Worm (Caenorhabditis elegans) whole organism, midembryonic: Measurements from ENCODE around the gene ztf-13.
A peak's percentile ranks its signal among the peaks of the same experiment; 100 is the strongest.

Experiments
- T22C8.4 ChIP-seq: fragments of 200-800 bp; sonication (Bioruptor generic); IDR thresholded peaks from 2 replicates; pipeline ENCODE4 v1.3.6; 2022; ENCODE audit warnings: missing genetic modification characterization, missing compliant biosample characterization
- cog-1 ChIP-seq: sonication (generic microtip); optimal IDR thresholded peaks from 2 replicates; lab custom pipeline; 2016; ENCODE audit warnings: missing genetic modification characterization, missing compliant biosample characterization
- flt-1 ChIP-seq: fragments of 200-800 bp; sonication (Bioruptor generic); IDR thresholded peaks from 2 replicates; pipeline ENCODE4 v1.3.6; 2022; ENCODE audit warnings: missing genetic modification characterization, missing compliant biosample characterization
- klf-2 ChIP-seq: fragments of 200-800 bp; sonication (Bioruptor generic); conservative IDR thresholded peaks from 2 replicates; pipeline ENCODE4 v1.3.6; 2022; ENCODE audit warnings: missing genetic modification reagents, missing genetic modification characterization, missing compliant biosample characterization
- med-1 ChIP-seq: sonication (generic microtip); optimal IDR thresholded peaks from 2 replicates; lab custom pipeline; 2017; ENCODE audit warnings: missing genetic modification characterization, mild to moderate bottlenecking, missing compliant biosample characterization, antibody characterized with exemption, missing genetic modification reagents; ENCODE audit not compliant: insufficient read depth
- ref-1 ChIP-seq: fragments of 200-800 bp; sonication (Bioruptor generic); conservative IDR thresholded peaks from 2 replicates; pipeline ENCODE4 v1.3.6; 2022; ENCODE audit warnings: missing genetic modification reagents, missing genetic modification characterization, missing compliant biosample characterization
- tab-1 ChIP-seq: fragments of 200-800 bp; sonication (Bioruptor generic); IDR thresholded peaks from 2 replicates; pipeline ENCODE4 v1.3.6; 2022; ENCODE audit warnings: missing genetic modification characterization, missing compliant biosample characterization
- ztf-23 ChIP-seq: fragments of 200-800 bp; sonication (Bioruptor generic); IDR thresholded peaks from 2 replicates; pipeline ENCODE4 v1.3.6; 2022; ENCODE audit warnings: missing genetic modification reagents, missing genetic modification characterization, missing compliant biosample characterization
- ztf-29 ChIP-seq: fragments of 200-800 bp; sonication (Bioruptor generic); IDR thresholded peaks from 2 replicates; pipeline ENCODE4 v1.3.6; 2022; ENCODE audit warnings: missing genetic modification reagents, missing genetic modification characterization, missing compliant biosample characterization

The ztf-13 gene

ce11 chrX:3108603-3109002 lies 6.6 kb upstream of the ztf-13 start:
- TF ChIP-seq ztf-23 (GFP tag; lab: Robert Waterston, UW) (no peak), tab-1 (GFP tag; lab: Robert Waterston, UW) (no peak), klf-2 (no peak), ref-1 (GFP tag; lab: Robert Waterston, UW) (no peak), cog-1 (tag; lab: Kevin White, UChicago) (no peak)

ce11 chrX:3106137-3106536 lies 4.2 kb upstream of the ztf-13 start, which contains the start of gene K10B3.5:
K10B3.5 (minus strand) TSS chrX:3106479.
- TF ChIP-seq flt-1 (GFP tag; lab: Robert Waterston, UW) (0 out of 2 replicates have a peak, but pooled peaks have one; percentile 25), ref-1 (GFP tag; lab: Robert Waterston, UW) (no peak), cog-1 (tag; lab: Kevin White, UChicago) (no peak)

ce11 chrX:3102817-3103216 lies 842 bp upstream of the ztf-13 start:
- no peak for TF ChIP-seq med-1 (GFP tag; lab: Kevin White, UChicago)
- peak; percentile 77 for TF ChIP-seq T22C8.4
- peak; percentile 61; the same call in 1 of the 2 replicates for TF ChIP-seq flt-1 (GFP tag; lab: Robert Waterston, UW)
- TF ChIP-seq ref-1 (GFP tag; lab: Robert Waterston, UW), result no peak
- TF ChIP-seq ztf-29 (GFP tag; lab: Robert Waterston, UW), result no peak
- peak; percentile 40; the same call in 1 of the 2 replicates for TF ChIP-seq ztf-23 (GFP tag; lab: Robert Waterston, UW)

- no peak for TF ChIP-seq T22C8.4
- no peak for TF ChIP-seq ref-1 (GFP tag; lab: Robert Waterston, UW)
- TF ChIP-seq ztf-29 (GFP tag; lab: Robert Waterston, UW), result no peak
- TF ChIP-seq flt-1 (GFP tag; lab: Robert Waterston, UW), result no peak
- TF ChIP-seq tab-1 (GFP tag; lab: Robert Waterston, UW), result no peak
- TF ChIP-seq cog-1 (tag; lab: Kevin White, UChicago), result no peak
- no peak for TF ChIP-seq klf-2
- no peak for TF ChIP-seq med-1 (GFP tag; lab: Kevin White, UChicago)
- no peak for TF ChIP-seq ztf-23 (GFP tag; lab: Robert Waterston, UW)
These were observed 413 bp downstream of the ztf-13 start for ce11 chrX:3101562-3101961.

ce11 chrX:3099832-3100231 lies 2.1 kb downstream of the ztf-13 start, which contains the start of gene sec-3:
sec-3 (minus strand) TSS chrX:3099852.
- TF ChIP-seq tab-1 (GFP tag; lab: Robert Waterston, UW) (peak; percentile 65; the same call in 1 of the 2 replicates), flt-1 (GFP tag; lab: Robert Waterston, UW) (peak; percentile 85), T22C8.4 (no peak), klf-2 (peak; percentile 62; the same call in 1 of the 2 replicates), med-1 (GFP tag; lab: Kevin White, UChicago) (peak; percentile 61), cog-1 (tag; lab: Kevin White, UChicago) (peak; percentile 88), ztf-23 (GFP tag; lab: Robert Waterston, UW) (peak; percentile 78; the same call in 1 of the 2 replicates), ref-1 (GFP tag; lab: Robert Waterston, UW) (no peak), ztf-29 (GFP tag; lab: Robert Waterston, UW) (peak; percentile 58; the same call in 1 of the 2 replicates)

ce11 chrX:3094304-3094703 lies 7.7 kb downstream of the ztf-13 start, which contains the start of gene wrt-2:
wrt-2 (minus strand) TSS chrX:3094349.
- TF ChIP-seq flt-1 (GFP tag; lab: Robert Waterston, UW) (no peak), ztf-23 (GFP tag; lab: Robert Waterston, UW) (no peak), ztf-29 (GFP tag; lab: Robert Waterston, UW) (no peak), klf-2 (no peak), med-1 (GFP tag; lab: Kevin White, UChicago) (no peak), tab-1 (GFP tag; lab: Robert Waterston, UW) (no peak), T22C8.4 (no peak), cog-1 (tag; lab: Kevin White, UChicago) (no peak), ref-1 (GFP tag; lab: Robert Waterston, UW) (no peak)

ce11 chrX:3092460-3092859 lies 9.5 kb downstream of the ztf-13 start:
- no peak for TF ChIP-seq ztf-29 (GFP tag; lab: Robert Waterston, UW)
- no peak for TF ChIP-seq ztf-23 (GFP tag; lab: Robert Waterston, UW)
- TF ChIP-seq klf-2, result no peak
- TF ChIP-seq tab-1 (GFP tag; lab: Robert Waterston, UW), result no peak
- TF ChIP-seq ref-1 (GFP tag; lab: Robert Waterston, UW), result no peak
- TF ChIP-seq cog-1 (tag; lab: Kevin White, UChicago), result no peak
- TF ChIP-seq T22C8.4, result no peak
- no peak for TF ChIP-seq flt-1 (GFP tag; lab: Robert Waterston, UW)
- TF ChIP-seq med-1 (GFP tag; lab: Kevin White, UChicago), result no peak

ce11 chrX:3091119-3091746 lies 10.7 kb downstream of the ztf-13 start:
- TF ChIP-seq ztf-29 (GFP tag; lab: Robert Waterston, UW) (no peak), ztf-23 (GFP tag; lab: Robert Waterston, UW) (no peak), flt-1 (GFP tag; lab: Robert Waterston, UW) (no peak), tab-1 (GFP tag; lab: Robert Waterston, UW) (no peak), klf-2 (no peak), med-1 (GFP tag; lab: Kevin White, UChicago) (no peak), cog-1 (tag; lab: Kevin White, UChicago) (no peak)

ce11 chrX:3089894-3090414 lies 12.0 kb downstream of the ztf-13 start:
- no peak for TF ChIP-seq ref-1 (GFP tag; lab: Robert Waterston, UW)
